Fruit fly (Drosophila melanogaster) whole organism, pupa: Measurements from ENCODE around the gene CG9302.

Experiments
- CG12605 ChIP-seq: fragments of 200-800 bp; sonication (Bioruptor generic); IDR thresholded peaks from 2 replicates; pipeline ENCODE4 v1.3.6; 2022; ENCODE audit warnings: missing biosample characterization, missing genetic modification characterization
- CG14655 ChIP-seq: fragments of 200-800 bp; sonication (Bioruptor generic); optimal IDR thresholded peaks from 3 replicates; lab custom pipeline; 2017; ENCODE audit warnings: mild to moderate bottlenecking, missing biosample characterization, missing genetic modification reagents, missing genetic modification characterization
- CG8301 ChIP-seq: fragments of 200-800 bp; sonication (Bioruptor generic); optimal IDR thresholded peaks from 2 replicates; lab custom pipeline; 2018; ENCODE audit warnings: missing biosample characterization, mild to moderate bottlenecking, missing genetic modification characterization
- CG9948 ChIP-seq: fragments of 200-800 bp; sonication (Bioruptor generic); optimal IDR thresholded peaks from 2 replicates; lab custom pipeline; 2018; ENCODE audit warnings: missing biosample characterization, mild to moderate bottlenecking, missing genetic modification characterization, moderate library complexity
- Pif1A ChIP-seq: fragments of 200-800 bp; sonication (Bioruptor generic); optimal IDR thresholded peaks from 3 replicates; lab custom pipeline; 2016; ENCODE audit warnings: missing biosample characterization, missing genetic modification characterization

- no peak for TF ChIP-seq CG14655 (GFP tag; lab: Kevin White, UChicago)
- TF ChIP-seq CG8301 (tag; lab: Kevin White, UChicago), result no peak
- no peak for TF ChIP-seq CG9948 (tag; lab: Kevin White, UChicago)
- TF ChIP-seq Pif1A (GFP tag; lab: Kevin White, UChicago), result no peak
- TF ChIP-seq CG12605, result no peak
Observed at dm6 chr2L:13331021-13331420, 47.3 kb downstream of the CG9302 start, which contains the start of gene hbt.
